Worm (Caenorhabditis elegans): ENCODE data around the gene twk-7.

Gene twk-7

ce11 chrIII:8650235-8650817 is 6.8 kb upstream of the twk-7 start, which contains the start of gene flp-23 (continued):
- TF ChIP-seq php-3 (GFP tag; IDR thresholded peaks at IDR 0.05) (no peak), nhr-11 (tag; optimal IDR thresholded peaks at IDR 0.05) (no peak), mdt-29 (GFP tag; IDR thresholded peaks at IDR 0.05) (no peak), snpc-1.2 (GFP tag; IDR thresholded peaks at IDR 0.05) (no peak), Y75B8A.6 (GFP tag; IDR thresholded peaks at IDR 0.05) (no peak), daf-16 (GFP tag; optimal IDR thresholded peaks at IDR 0.05) (peak in 1 of 2 experiments; percentile 18), daf-16 (tag; optimal IDR thresholded peaks at IDR 0.05) (peak; percentile 26), nhr-41 (GFP tag; IDR thresholded peaks at IDR 0.05) (no peak), zfp-2 (tag; optimal IDR thresholded peaks at IDR 0.05) (no peak), nhr-28 (tag; optimal IDR thresholded peaks at IDR 0.05) (no peak), jun-1 (tag; optimal IDR thresholded peaks at IDR 0.05) (no peak), nhr-102 (tag; optimal IDR thresholded peaks at IDR 0.05) (no peak), ceh-20 (GFP tag; IDR thresholded peaks at IDR 0.05) (0 out of 2 replicates have a peak, but pooled peaks have one; percentile 9), ztf-7 (tag; optimal IDR thresholded peaks at IDR 0.05) (no peak), dmd-6 (GFP tag; IDR thresholded peaks at IDR 0.05) (peak; percentile 26; the same call in 1 of the 2 replicates), hlh-30 (tag; optimal IDR thresholded peaks at IDR 0.05; ENCODE audit: insufficient read depth) (peak; percentile 40), zag-1 (tag; optimal IDR thresholded peaks at IDR 0.05) (no peak), nhr-25 (tag; optimal IDR thresholded peaks at IDR 0.05; ENCODE audit: borderline replicate concordance, insufficient read depth) (no peak), nhr-111 (GFP tag; optimal IDR thresholded peaks at IDR 0.05) (no peak), unc-130 (GFP tag; optimal IDR thresholded peaks at IDR 0.05) (peak; percentile 29), Y105C5A.15 (GFP tag; IDR thresholded peaks at IDR 0.05) (no peak), ctbp-1 (GFP tag; IDR thresholded peaks at IDR 0.05) (no peak), snpc-4 (tag; optimal IDR thresholded peaks at IDR 0.05) (no peak), zip-11 (GFP tag; IDR thresholded peaks at IDR 0.05) (no peak), ZK337.2 (GFP tag; IDR thresholded peaks at IDR 0.05) (no peak), daf-8 (GFP tag; IDR thresholded peaks at IDR 0.05) (no peak), saeg-2 (GFP tag; IDR thresholded peaks at IDR 0.05) (no peak), hif-1 (tag; optimal IDR thresholded peaks at IDR 0.05) (no peak), aly-2 (tag; optimal IDR thresholded peaks at IDR 0.05) (no peak), skn-1 (tag; optimal IDR thresholded peaks at IDR 0.05) (no peak), F44E2.7 (GFP tag; IDR thresholded peaks at IDR 0.05) (no peak), spr-1 (tag; optimal IDR thresholded peaks at IDR 0.05) (no peak), arid-1 (GFP tag; conservative IDR thresholded peaks at IDR 0.05) (0 out of 2 replicates have a peak, but pooled peaks have one; percentile 40), attf-4 (tag; optimal IDR thresholded peaks at IDR 0.05) (no peak), cey-2 (tag; optimal IDR thresholded peaks at IDR 0.05; ENCODE audit: borderline replicate concordance, insufficient read depth) (no peak), F49E8.2 (tag; optimal IDR thresholded peaks at IDR 0.05; ENCODE audit: borderline replicate concordance) (no peak)

- TF ChIP-seq unc-62 (GFP tag; optimal IDR thresholded peaks at IDR 0.05 in 1 of 2) (peak in 1 of 2 experiments; percentile 38), unc-62 (tag; optimal IDR thresholded peaks at IDR 0.05) (no peak), tra-1 (GFP tag; IDR thresholded peaks at IDR 0.05) (no peak)
Observed at ce11 chrIII:8648589-8648988, 5.0 kb upstream of the twk-7 start, which contains the start of gene F22B7.3. Gene F22B7.3, plus strand, starts transcription at chrIII:8648889.

DNA sequence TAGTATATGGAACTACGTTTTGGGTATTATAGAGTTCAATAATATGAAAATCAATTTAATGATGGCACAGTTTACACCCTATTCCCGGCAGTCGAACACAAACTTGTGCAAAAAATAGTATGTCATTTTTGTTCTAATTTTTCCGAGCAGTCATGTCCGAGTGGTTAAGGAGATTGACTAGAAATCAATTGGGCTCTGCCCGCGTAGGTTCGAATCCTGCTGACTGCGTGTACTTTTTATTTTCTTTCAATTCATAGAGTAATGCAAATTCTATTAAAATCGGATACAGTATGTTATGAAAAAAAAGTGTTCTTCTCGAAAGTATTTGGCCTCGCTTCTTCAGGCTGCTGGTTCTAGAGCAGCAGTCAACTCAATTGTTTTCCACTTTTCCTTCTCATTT is 2.5 kb upstream of the twk-7 start:
- TF ChIP-seq php-3 (GFP tag; IDR thresholded peaks at IDR 0.05) (no peak), lsy-2 (tag; optimal IDR thresholded peaks at IDR 0.05) (no peak), mxl-2 (GFP tag; conservative IDR thresholded peaks at IDR 0.05) (no peak), nhr-25 (tag; optimal IDR thresholded peaks at IDR 0.05; ENCODE audit: borderline replicate concordance, insufficient read depth) (no peak), ctbp-1 (GFP tag; IDR thresholded peaks at IDR 0.05) (0 out of 2 replicates have a peak, but pooled peaks have one; percentile 32), unc-62 (GFP tag; optimal IDR thresholded peaks at IDR 0.05 in 1 of 2) (no peak), unc-62 (tag; optimal IDR thresholded peaks at IDR 0.05) (no peak), jun-1 (tag; optimal IDR thresholded peaks at IDR 0.05) (no peak), hlh-11 (tag; optimal IDR thresholded peaks at IDR 0.05) (no peak), unc-130 (GFP tag; optimal IDR thresholded peaks at IDR 0.05) (peak; percentile 26), pha-4 (GFP tag; IDR thresholded peaks at IDR 0.05) (peak; percentile 66; the same call in 1 of the 2 replicates), pha-4 (tag; optimal IDR thresholded peaks at IDR 0.05) (no peak), nhr-41 (GFP tag; IDR thresholded peaks at IDR 0.05) (0 out of 2 replicates have a peak, but pooled peaks have one; percentile 25), zag-1 (tag; optimal IDR thresholded peaks at IDR 0.05) (no peak), mxl-3 (GFP tag; optimal IDR thresholded peaks at IDR 0.05) (no peak), Y48G9A.11 (GFP tag; IDR thresholded peaks at IDR 0.05) (no peak; the same call in 1 of the 2 replicates), nhr-111 (GFP tag; optimal IDR thresholded peaks at IDR 0.05) (no peak), F44E2.7 (GFP tag; IDR thresholded peaks at IDR 0.05) (0 out of 2 replicates have a peak, but pooled peaks have one; percentile 60), lir-3 (tag; optimal IDR thresholded peaks at IDR 0.05) (no peak)
